Fruit fly (Drosophila melanogaster) whole organism, embryonic: ENCODE data around the gene CG11768.

Experiments
- Atf6 ChIP-seq: fragments of 200-800 bp; sonication (Bioruptor generic); IDR thresholded peaks from 2 replicates; pipeline ENCODE4 v1.3.6; 2022; ENCODE audit warnings: missing biosample characterization, missing genetic modification characterization
- Awh ChIP-seq: fragments of 200-800 bp; sonication (Bioruptor generic); IDR thresholded peaks from 2 replicates; pipeline ENCODE4, ENCODE4 v1.3.6; 2022; ENCODE audit warnings: missing biosample characterization, missing genetic modification characterization
- Blimp-1 ChIP-seq: fragments of 200-800 bp; sonication (Bioruptor generic); optimal IDR thresholded peaks from 3 replicates; lab custom pipeline; 2018; ENCODE audit warnings: missing biosample characterization, missing genetic modification characterization, mild to moderate bottlenecking, moderate library complexity, missing genetic modification reagents
- CG10147 ChIP-seq: fragments of 200-800 bp; sonication (Bioruptor generic); optimal IDR thresholded peaks from 2 replicates; lab custom pipeline; 2019; ENCODE audit warnings: missing biosample characterization, mild to moderate bottlenecking, missing genetic modification characterization, moderate library complexity
- CG11085 ChIP-seq: fragments of 200-800 bp; sonication (Bioruptor generic); IDR thresholded peaks from 2 replicates; pipeline ENCODE4 v1.3.6; 2022; ENCODE audit warnings: missing biosample characterization, missing genetic modification characterization
- CG11398 ChIP-seq: fragments of 200-800 bp; sonication (Bioruptor generic); optimal IDR thresholded peaks from 2 replicates; lab custom pipeline; 2016; ENCODE audit warnings: missing biosample characterization, missing genetic modification characterization
- CG12299 ChIP-seq: fragments of 200-800 bp; sonication (Bioruptor generic); optimal IDR thresholded peaks from 2 replicates; lab custom pipeline; 2018; ENCODE audit warnings: missing biosample characterization, mild to moderate bottlenecking, missing genetic modification characterization
- CG12769 ChIP-seq: fragments of 200-800 bp; sonication (Bioruptor generic); optimal IDR thresholded peaks from 2 replicates; lab custom pipeline; 2019; ENCODE audit warnings: missing biosample characterization, mild to moderate bottlenecking, missing genetic modification characterization, moderate library complexity
- CG14050 ChIP-seq: fragments of 200-800 bp; sonication (Bioruptor generic); IDR thresholded peaks from 3 replicates; pipeline ENCODE4 v1.3.6; 2022; ENCODE audit warnings: missing biosample characterization, missing genetic modification characterization
- CG1603 ChIP-seq: fragments of 200-800 bp; sonication (Bioruptor generic); optimal IDR thresholded peaks from 2 replicates; lab custom pipeline; 2019; ENCODE audit warnings: missing biosample characterization, mild to moderate bottlenecking, missing genetic modification characterization, moderate library complexity
- CG17186 ChIP-seq: fragments of 200-800 bp; sonication (Bioruptor generic); optimal IDR thresholded peaks from 3 replicates; lab custom pipeline; 2017; ENCODE audit warnings: missing biosample characterization, missing genetic modification reagents, missing genetic modification characterization
- CG2678 ChIP-seq: fragments of 200-800 bp; sonication (Bioruptor generic); optimal IDR thresholded peaks from 3 replicates; lab custom pipeline; 2019; ENCODE audit warnings: missing biosample characterization, mild to moderate bottlenecking, missing genetic modification characterization, moderate library complexity
- CG3281 ChIP-seq: fragments of 200-800 bp; sonication (Bioruptor generic); optimal IDR thresholded peaks from 3 replicates; lab custom pipeline; 2017; ENCODE audit warnings: missing biosample characterization, mild to moderate bottlenecking, missing genetic modification characterization
- CG3995 ChIP-seq: fragments of 200-800 bp; sonication (Bioruptor generic); optimal IDR thresholded peaks from 3 replicates; lab custom pipeline; 2016; ENCODE audit warnings: missing biosample characterization, missing genetic modification characterization
- CG4707 ChIP-seq: fragments of 200-800 bp; sonication (Bioruptor generic); optimal IDR thresholded peaks from 2 replicates; lab custom pipeline; 2018; ENCODE audit warnings: missing biosample characterization, mild to moderate bottlenecking, missing genetic modification characterization, moderate library complexity
- CG6272 ChIP-seq: fragments of 200-800 bp; sonication (Bioruptor generic); IDR thresholded peaks from 2 replicates; pipeline ENCODE4 v1.3.6; 2022; ENCODE audit warnings: missing biosample characterization, missing genetic modification characterization
- CG6765 ChIP-seq: fragments of 200-800 bp; sonication (Bioruptor generic); optimal IDR thresholded peaks from 3 replicates; lab custom pipeline; 2017; ENCODE audit warnings: missing biosample characterization, mild to moderate bottlenecking, missing genetic modification characterization
- CG6854 ChIP-seq: fragments of 200-800 bp; sonication (Bioruptor generic); optimal IDR thresholded peaks from 3 replicates; lab custom pipeline; 2017; ENCODE audit warnings: missing biosample characterization, mild to moderate bottlenecking, missing genetic modification characterization
- CG7786 ChIP-seq: fragments of 200-800 bp; sonication (Bioruptor generic); optimal IDR thresholded peaks from 2 replicates; lab custom pipeline; 2016; ENCODE audit warnings: missing biosample characterization, missing genetic modification characterization
- CG7928 ChIP-seq: fragments of 200-800 bp; sonication (Bioruptor generic); optimal IDR thresholded peaks from 2 replicates; lab custom pipeline; 2017; ENCODE audit warnings: missing biosample characterization, mild to moderate bottlenecking, missing genetic modification characterization
- CG8478 ChIP-seq: fragments of >200 bp; optimal IDR thresholded peaks from 2 replicates; lab custom pipeline; 2018
- CTCF ChIP-seq: fragments of 200-800 bp; sonication (Bioruptor generic); optimal IDR thresholded peaks from 2 replicates; lab custom pipeline; 2017; ENCODE audit warnings: missing biosample characterization, mild to moderate bottlenecking, missing genetic modification characterization, moderate library complexity
- Fer1 ChIP-seq: fragments of 200-800 bp; sonication (Bioruptor generic); optimal IDR thresholded peaks from 2 replicates; lab custom pipeline; 2017; ENCODE audit warnings: missing biosample characterization, mild to moderate bottlenecking, missing genetic modification characterization
- Gsc ChIP-seq: fragments of 200-800 bp; sonication (Bioruptor generic); IDR thresholded peaks from 2 replicates; pipeline ENCODE4 v1.3.6; 2022; ENCODE audit warnings: missing biosample characterization, missing genetic modification characterization
- Jarid2 ChIP-seq: fragments of 200-800 bp; sonication (Bioruptor generic); optimal IDR thresholded peaks from 3 replicates; lab custom pipeline; 2017; ENCODE audit warnings: mild to moderate bottlenecking, missing biosample characterization, missing genetic modification reagents, missing genetic modification characterization
- MTF-1 ChIP-seq: fragments of 200-800 bp; sonication (Bioruptor generic); optimal IDR thresholded peaks from 2 replicates; lab custom pipeline; 2018; ENCODE audit warnings: missing biosample characterization, mild to moderate bottlenecking, missing genetic modification characterization, borderline replicate concordance
- Neu2 ChIP-seq: fragments of 200-800 bp; sonication (Bioruptor generic); optimal IDR thresholded peaks from 3 replicates; lab custom pipeline; 2016; ENCODE audit warnings: missing biosample characterization, missing genetic modification characterization, borderline replicate concordance
- Oaz ChIP-seq: fragments of 200-800 bp; sonication (Bioruptor generic); IDR thresholded peaks from 2 replicates; pipeline ENCODE4 v1.3.6; 2022; ENCODE audit warnings: missing biosample characterization, missing genetic modification characterization
- Sox102F ChIP-seq: fragments of 200-800 bp; sonication (Bioruptor generic); optimal IDR thresholded peaks from 2 replicates; lab custom pipeline; 2018; ENCODE audit warnings: missing biosample characterization, mild to moderate bottlenecking, missing genetic modification characterization, moderate library complexity
- Ssrp ChIP-seq: fragments of 200-800 bp; sonication (Bioruptor generic); optimal IDR thresholded peaks from 2 replicates; lab custom pipeline; 2018; ENCODE audit warnings: missing biosample characterization, mild to moderate bottlenecking, missing genetic modification characterization, moderate library complexity
- Stat92E ChIP-seq, 3 experiments: fragments of >200 bp in 2 of 3; fragments of 200-800 bp in 1 of 3; sonication (Bioruptor generic) in 1 of 3; optimal IDR thresholded peaks; 2 replicates each; lab custom pipeline; 2017 to 2019; ENCODE audit warnings: missing biosample characterization in 3 of 3, missing genetic modification characterization in 3 of 3, mild to moderate bottlenecking in 1 of 3, moderate library complexity in 1 of 3
- Tbp ChIP-seq: fragments of >200 bp; optimal IDR thresholded peaks from 2 replicates; lab custom pipeline; 2018; ENCODE audit warnings: missing biosample characterization, missing genetic modification characterization
- Trl ChIP-seq, 3 experiments: fragments of >200 bp in 2 of 3; fragments of 200-800 bp in 1 of 3; sonication (Bioruptor generic) in 1 of 3; optimal IDR thresholded peaks; 2 replicates in 1 of 3; 3 replicates in 2 of 3; lab custom pipeline; 2016 to 2017; ENCODE audit warnings: missing biosample characterization in 1 of 3, missing genetic modification characterization in 1 of 3
- ase ChIP-seq: fragments of 200-800 bp; sonication (Bioruptor generic); IDR thresholded peaks from 3 replicates; pipeline ENCODE4 v1.3.6; 2022; ENCODE audit warnings: missing biosample characterization, missing genetic modification characterization
- cas ChIP-seq: fragments of 200-800 bp; sonication (Bioruptor generic); IDR thresholded peaks from 2 replicates; pipeline ENCODE4 v1.3.6; 2022; ENCODE audit warnings: missing biosample characterization, missing genetic modification characterization
- crc ChIP-seq: fragments of 200-800 bp; sonication (Bioruptor generic); optimal IDR thresholded peaks from 2 replicates; lab custom pipeline; 2016; ENCODE audit warnings: missing biosample characterization, missing genetic modification characterization
- cwo ChIP-seq: fragments of 200-800 bp; sonication (Bioruptor generic); optimal IDR thresholded peaks from 3 replicates; lab custom pipeline; 2017; ENCODE audit warnings: missing biosample characterization, missing genetic modification characterization, mild to moderate bottlenecking, moderate library complexity, missing genetic modification reagents
- danr ChIP-seq: fragments of 200-800 bp; sonication (Bioruptor generic); IDR thresholded peaks from 2 replicates; pipeline ENCODE4 v1.3.6; 2022; ENCODE audit warnings: missing biosample characterization, missing genetic modification characterization
- dati ChIP-seq: fragments of 200-800 bp; sonication (Bioruptor generic); IDR thresholded peaks from 2 replicates; pipeline ENCODE4 v1.3.6; 2022; ENCODE audit warnings: missing biosample characterization, missing genetic modification characterization
- dmrt11E ChIP-seq: fragments of 200-800 bp; sonication (Bioruptor generic); optimal IDR thresholded peaks from 3 replicates; lab custom pipeline; 2018; ENCODE audit warnings: missing biosample characterization, mild to moderate bottlenecking, missing genetic modification characterization, moderate library complexity
- dysf ChIP-seq: fragments of 200-800 bp; sonication (Bioruptor generic); IDR thresholded peaks from 3 replicates; pipeline ENCODE4 v1.3.6; 2022; ENCODE audit warnings: missing biosample characterization, missing genetic modification characterization
- gro ChIP-seq: fragments of 200-800 bp; sonication (Bioruptor generic); optimal IDR thresholded peaks from 2 replicates; lab custom pipeline; 2016; ENCODE audit warnings: missing biosample characterization, missing genetic modification characterization
- oc ChIP-seq: fragments of 200-800 bp; sonication (Bioruptor generic); optimal IDR thresholded peaks from 2 replicates; lab custom pipeline; 2018; ENCODE audit warnings: missing biosample characterization, mild to moderate bottlenecking, missing genetic modification characterization, moderate library complexity
- pb ChIP-seq: fragments of 200-800 bp; sonication (Bioruptor generic); optimal IDR thresholded peaks from 3 replicates; lab custom pipeline; 2016; ENCODE audit warnings: missing biosample characterization, missing genetic modification characterization
- pfk ChIP-seq: fragments of 200-800 bp; sonication (Bioruptor generic); optimal IDR thresholded peaks from 2 replicates; lab custom pipeline; 2018; ENCODE audit warnings: missing biosample characterization, mild to moderate bottlenecking, missing genetic modification characterization, moderate library complexity
- pum ChIP-seq: fragments of 200-800 bp; sonication (Bioruptor generic); optimal IDR thresholded peaks from 2 replicates; lab custom pipeline; 2016; ENCODE audit warnings: missing biosample characterization, missing genetic modification characterization
- scrt ChIP-seq: fragments of 200-800 bp; sonication (Bioruptor generic); optimal IDR thresholded peaks from 2 replicates; lab custom pipeline; 2018; ENCODE audit warnings: missing biosample characterization, mild to moderate bottlenecking, missing genetic modification characterization, moderate library complexity
- trem ChIP-seq: fragments of 200-800 bp; optimal IDR thresholded peaks from 3 replicates; lab custom pipeline; 2019; ENCODE audit warnings: missing biosample characterization, mild to moderate bottlenecking, missing genetic modification characterization, moderate library complexity
- unpg ChIP-seq: fragments of 200-800 bp; sonication (Bioruptor generic); optimal IDR thresholded peaks from 3 replicates; lab custom pipeline; 2018; ENCODE audit warnings: missing biosample characterization, mild to moderate bottlenecking, missing genetic modification characterization, moderate library complexity

The CG11768 gene

DNA sequence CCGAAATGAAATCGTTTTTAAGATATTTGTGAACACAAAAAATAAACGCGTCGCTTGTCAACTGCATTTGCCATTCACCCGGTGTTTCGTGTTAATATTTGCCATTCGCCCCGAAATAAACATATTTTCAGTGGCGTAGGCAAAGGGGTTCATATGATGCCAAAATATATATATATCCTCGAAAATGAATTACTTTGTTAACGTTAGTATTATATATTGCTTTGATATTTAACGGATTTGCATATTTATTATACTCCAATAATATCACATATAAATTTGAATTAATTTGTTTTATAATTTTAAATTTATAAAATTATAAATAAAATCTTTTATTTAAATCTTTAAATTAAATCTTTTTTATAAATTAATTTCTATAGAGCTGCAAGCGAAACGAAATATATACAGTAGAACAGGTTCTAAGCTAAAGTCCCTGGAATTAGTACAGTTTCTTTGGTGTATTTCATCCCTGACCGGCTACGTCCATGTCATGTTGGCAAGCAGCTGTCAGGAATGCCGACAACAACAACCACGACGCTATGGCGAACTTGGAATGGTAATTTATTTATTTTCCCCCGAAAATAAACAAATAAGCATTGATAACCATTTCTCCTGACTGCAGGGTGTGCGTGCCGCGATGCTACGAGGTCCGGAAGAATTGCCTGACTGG lies 36.3 kb downstream of the CG11768 start, which contains the start of the genes M1BP and CG8202 (continued):
- TF ChIP-seq cwo: peak; percentile 87
- no peak for TF ChIP-seq Trl (optimal IDR thresholded peaks at IDR 0.05; lab: Kevin White, UChicago)
- peak; percentile 34 for TF ChIP-seq Trl (GFP tag; optimal IDR thresholded peaks at IDR 0.05; lab: Kevin White, UChicago)
- TF ChIP-seq Neu2 (GFP tag; lab: Kevin White, UChicago): no peak
- peak; percentile 88 for TF ChIP-seq dysf
- peak; percentile 56 for TF ChIP-seq pum (GFP tag; lab: Kevin White, UChicago)
- peak; percentile 91 for TF ChIP-seq Fer1 (GFP tag; lab: Kevin White, UChicago)
- peak; percentile 55 for TF ChIP-seq Atf6 (GFP tag; lab: Robert Waterston, UW)
- peak; percentile 37 for TF ChIP-seq MTF-1 (GFP tag; lab: Kevin White, UChicago)
- 0 out of 3 replicates have a peak, but pooled peaks have one; percentile 50 for TF ChIP-seq CG14050
- peak; percentile 17 for TF ChIP-seq gro (GFP tag; lab: Kevin White, UChicago)
- TF ChIP-seq CG12299 (tag; lab: Kevin White, UChicago): peak; percentile 78
- peak; percentile 84 for TF ChIP-seq Blimp-1 (GFP tag; lab: Kevin White, UChicago)
- no peak for TF ChIP-seq CG12769
- TF ChIP-seq Oaz: no peak
- TF ChIP-seq CG3281 (GFP tag; lab: Kevin White, UChicago): peak; percentile 93
- TF ChIP-seq crc: no peak
- TF ChIP-seq Jarid2 (GFP tag; lab: Kevin White, UChicago): no peak
- peak; percentile 89 for TF ChIP-seq CG10147
- peak; percentile 36 for TF ChIP-seq CG7786 (GFP tag; lab: Kevin White, UChicago)
- peak; percentile 91 for TF ChIP-seq Sox102F
- TF ChIP-seq Stat92E (GFP tag; optimal IDR thresholded peaks at IDR 0.05; lab: Kevin White, UChicago): no peak
- TF ChIP-seq ase: peak; percentile 52; the same call in 1 of the 3 replicates
- no peak for TF ChIP-seq Tbp (GFP tag; lab: Kevin White, UChicago)
- TF ChIP-seq scrt (GFP tag; lab: Kevin White, UChicago): peak; percentile 21
- TF ChIP-seq CG7928 (GFP tag; lab: Kevin White, UChicago): peak; percentile 59
- TF ChIP-seq CG1603 (tag; lab: Kevin White, UChicago): peak; percentile 54
- no peak for TF ChIP-seq CG17186 (GFP tag; lab: Kevin White, UChicago)
- TF ChIP-seq Gsc (GFP tag; lab: Robert Waterston, UW): no peak; the same call in 1 of the 2 replicates
- TF ChIP-seq unpg (GFP tag; lab: Kevin White, UChicago): peak; percentile 80
- TF ChIP-seq oc: no peak
- TF ChIP-seq CG6272 (GFP tag; lab: Robert Waterston, UW): peak; percentile 59; the same call in 1 of the 2 replicates
- TF ChIP-seq CG6854 (GFP tag; lab: Kevin White, UChicago): peak; percentile 88
- TF ChIP-seq CG11398: no peak
- peak; percentile 13 for TF ChIP-seq CG4707 (GFP tag; lab: Kevin White, UChicago)
- TF ChIP-seq pfk: no peak
- no peak for TF ChIP-seq CG8478 (lab: Kevin White, UChicago)
- peak; percentile 92 for TF ChIP-seq dmrt11E (tag; lab: Kevin White, UChicago)
- peak; percentile 87 for TF ChIP-seq trem (tag; lab: Kevin White, UChicago)
- no peak for TF ChIP-seq cas
- TF ChIP-seq dati (GFP tag; lab: Robert Waterston, UW): 0 out of 2 replicates have a peak, but pooled peaks have one; percentile 40
- TF ChIP-seq CG3995: no peak
- TF ChIP-seq Ssrp: peak; percentile 92
- TF ChIP-seq danr (GFP tag; lab: Robert Waterston, UW): peak; percentile 63
- peak; percentile 87 for TF ChIP-seq CG6765 (GFP tag; lab: Kevin White, UChicago)
- TF ChIP-seq CG2678 (tag; lab: Kevin White, UChicago): peak; percentile 97
- peak; percentile 39 for TF ChIP-seq CTCF (GFP tag; lab: Kevin White, UChicago)
- peak; percentile 56; the same call in 1 of the 2 replicates for TF ChIP-seq CG11085 (GFP tag; lab: Robert Waterston, UW)
- peak; percentile 43; the same call in 1 of the 2 replicates for TF ChIP-seq Awh
- no peak for TF ChIP-seq pb (GFP tag; lab: Kevin White, UChicago)
